Worm (Caenorhabditis elegans) whole organism, L4 larva: ENCODE results near the gene zmp-3.

Experiments used
- Y105C5A.15 ChIP-seq: fragments of 200-800 bp; sonication (Bioruptor generic); IDR thresholded peaks from 2 replicates; pipeline ENCODE4 v1.3.6; 2022; ENCODE audit warnings: missing genetic modification characterization, missing compliant biosample characterization
- Y5F2A.4 ChIP-seq: fragments of 200-800 bp; sonication (Bioruptor generic); optimal IDR thresholded peaks from 2 replicates; lab custom pipeline; 2018; ENCODE audit warnings: mild to moderate bottlenecking, missing genetic modification characterization, missing compliant biosample characterization
- ZK546.5 ChIP-seq, 2 experiments: sonication (generic microtip); optimal IDR thresholded peaks; 2 replicates each; lab custom pipeline; 2017; ENCODE audit warnings: missing biosample characterization in 2 of 2, missing genetic modification characterization in 2 of 2
- aha-1 ChIP-seq: fragments of 150-350 bp; peaks from one replicate; lab custom pipeline; 2014; ENCODE audit warnings: missing biosample characterization, missing genetic modification characterization
- aly-2 ChIP-seq: sonication (generic microtip); optimal IDR thresholded peaks from 2 replicates; lab custom pipeline; 2018; ENCODE audit warnings: missing biosample characterization, missing genetic modification characterization
- attf-4 ChIP-seq: sonication (generic microtip); optimal IDR thresholded peaks from 3 replicates; lab custom pipeline; 2017; ENCODE audit warnings: missing biosample characterization, missing genetic modification characterization
- ceh-82 ChIP-seq: sonication (generic microtip); optimal IDR thresholded peaks from 2 replicates; lab custom pipeline; 2017; ENCODE audit warnings: missing biosample characterization, missing genetic modification characterization
- ces-1 ChIP-seq: fragments of 150-350 bp; sonication (generic microtip); optimal IDR thresholded peaks from 4 replicates; lab custom pipeline; 2014; ENCODE audit warnings: missing biosample characterization, missing genetic modification reagents, missing genetic modification characterization
- ctbp-1 ChIP-seq: fragments of 200-800 bp; sonication (Bioruptor generic); IDR thresholded peaks from 2 replicates; pipeline ENCODE4 v1.3.6; 2022; ENCODE audit warnings: missing genetic modification reagents, missing genetic modification characterization, missing compliant biosample characterization
- daf-16 ChIP-seq, 3 experiments: sonication (generic microtip); optimal IDR thresholded peaks; 2 replicates each; lab custom pipeline; 2016 to 2017; ENCODE audit warnings: missing genetic modification characterization in 3 of 3, missing genetic modification reagents in 3 of 3, mild to moderate bottlenecking in 2 of 3, missing compliant biosample characterization in 2 of 3, missing biosample characterization in 1 of 3, moderate library complexity in 1 of 3
- dmd-6 ChIP-seq: fragments of 200-800 bp; sonication (Bioruptor generic); IDR thresholded peaks from 2 replicates; pipeline ENCODE4 v1.3.6; 2022; ENCODE audit warnings: missing genetic modification reagents, missing genetic modification characterization, missing compliant biosample characterization
- dmd-8 ChIP-seq: fragments of 200-800 bp; sonication (Bioruptor generic); IDR thresholded peaks from 2 replicates; pipeline ENCODE4 v1.3.6; 2022; ENCODE audit warnings: missing genetic modification characterization, missing compliant biosample characterization
- dmd-9 ChIP-seq: fragments of 200-800 bp; sonication (Bioruptor generic); IDR thresholded peaks from 2 replicates; pipeline ENCODE4 v1.3.6; 2022; ENCODE audit warnings: missing genetic modification reagents, missing genetic modification characterization, missing compliant biosample characterization
- dve-1 ChIP-seq: sonication (generic microtip); optimal IDR thresholded peaks from 2 replicates; lab custom pipeline; 2017; ENCODE audit warnings: antibody characterized with exemption, mild to moderate bottlenecking, missing genetic modification characterization, missing compliant biosample characterization; ENCODE audit not compliant: insufficient read depth
- egl-27 ChIP-seq: sonication (generic microtip); optimal IDR thresholded peaks from 3 replicates; lab custom pipeline; 2017; ENCODE audit warnings: missing biosample characterization, missing genetic modification reagents, missing genetic modification characterization
- egl-43 ChIP-seq: fragments of 200-800 bp; sonication (Bioruptor generic); IDR thresholded peaks from 2 replicates; pipeline ENCODE4 v1.3.6; 2022; ENCODE audit warnings: missing genetic modification reagents, missing genetic modification characterization, missing compliant biosample characterization
- fos-1 ChIP-seq: fragments of 150-350 bp; optimal IDR thresholded peaks from 2 replicates; lab custom pipeline; 2014; ENCODE audit warnings: missing biosample characterization, missing genetic modification characterization
- gei-8 ChIP-seq: fragments of 200-800 bp; sonication (Bioruptor generic); optimal IDR thresholded peaks from 2 replicates; lab custom pipeline; 2018; ENCODE audit warnings: mild to moderate bottlenecking, missing genetic modification characterization, missing compliant biosample characterization
- hlh-11 ChIP-seq: fragments of 200-800 bp; sonication (Bioruptor generic); optimal IDR thresholded peaks from 2 replicates; lab custom pipeline; 2018; ENCODE audit warnings: mild to moderate bottlenecking, missing genetic modification characterization, missing compliant biosample characterization
- hmg-1.1 ChIP-seq: fragments of 200-800 bp; sonication (Bioruptor generic); IDR thresholded peaks from 2 replicates; pipeline ENCODE4 v1.3.6; 2022; ENCODE audit warnings: missing genetic modification reagents, missing genetic modification characterization, missing compliant biosample characterization
- lin-15B ChIP-seq: fragments of 150-350 bp; sonication (generic microtip); optimal IDR thresholded peaks from 3 replicates; lab custom pipeline; 2014; ENCODE audit warnings: missing biosample characterization, missing genetic modification characterization
- lir-3 ChIP-seq: sonication (generic microtip); optimal IDR thresholded peaks from 2 replicates; lab custom pipeline; 2016; ENCODE audit warnings: mild to moderate bottlenecking, missing genetic modification characterization, missing compliant biosample characterization
- lsy-2 ChIP-seq, 2 experiments: fragments of 150-350 bp in 1 of 2; sonication (generic microtip) in 1 of 2; optimal IDR thresholded peaks; 2 replicates each; lab custom pipeline; 2014 to 2017; ENCODE audit warnings: missing biosample characterization in 2 of 2, missing genetic modification characterization in 2 of 2
- madf-9 ChIP-seq: fragments of 200-800 bp; sonication (Bioruptor generic); conservative IDR thresholded peaks from 2 replicates; pipeline ENCODE4 v1.3.6; 2022; ENCODE audit warnings: missing genetic modification reagents, missing genetic modification characterization, missing compliant biosample characterization
- mep-1 ChIP-seq: fragments of 150-350 bp; sonication (generic microtip); optimal IDR thresholded peaks from 3 replicates; lab custom pipeline; 2014; ENCODE audit warnings: missing biosample characterization, missing genetic modification characterization
- nhr-102 ChIP-seq: sonication (generic microtip); optimal IDR thresholded peaks from 2 replicates; lab custom pipeline; 2016; ENCODE audit warnings: mild to moderate bottlenecking, missing genetic modification characterization, moderate library complexity, missing compliant biosample characterization
- nhr-28 ChIP-seq: fragments of 150-350 bp; optimal IDR thresholded peaks from 2 replicates; lab custom pipeline; 2014; ENCODE audit warnings: missing biosample characterization, missing genetic modification characterization
- nhr-6 ChIP-seq: fragments of 150-350 bp; optimal IDR thresholded peaks from 2 replicates; lab custom pipeline; 2014; ENCODE audit warnings: missing biosample characterization, missing genetic modification characterization
- nhr-77 ChIP-seq: fragments of 150-350 bp; optimal IDR thresholded peaks from 2 replicates; lab custom pipeline; 2014; ENCODE audit warnings: missing biosample characterization, missing genetic modification characterization
- php-3 ChIP-seq: fragments of 200-800 bp; sonication (Bioruptor generic); IDR thresholded peaks from 2 replicates; pipeline ENCODE4 v1.3.6; 2022; ENCODE audit warnings: missing genetic modification reagents, missing genetic modification characterization, missing compliant biosample characterization
- pqm-1 ChIP-seq: sonication (generic microtip); optimal IDR thresholded peaks from 2 replicates; lab custom pipeline; 2017; ENCODE audit warnings: missing biosample characterization, missing genetic modification characterization
- sdz-12 ChIP-seq: fragments of 200-800 bp; sonication (Bioruptor generic); optimal IDR thresholded peaks from 2 replicates; lab custom pipeline; 2018; ENCODE audit warnings: mild to moderate bottlenecking, missing genetic modification characterization, missing compliant biosample characterization
- set-16 ChIP-seq: fragments of 200-800 bp; sonication (Bioruptor generic); IDR thresholded peaks from 2 replicates; pipeline ENCODE4 v1.3.6; 2022; ENCODE audit warnings: missing genetic modification reagents, missing genetic modification characterization, missing compliant biosample characterization
- skn-1 ChIP-seq: fragments of 150-350 bp; optimal IDR thresholded peaks from 2 replicates; lab custom pipeline; 2014; ENCODE audit warnings: missing biosample characterization, missing genetic modification characterization
- snpc-1.2 ChIP-seq: fragments of 200-800 bp; sonication (Bioruptor generic); IDR thresholded peaks from 2 replicates; pipeline ENCODE4 v1.3.6; 2022; ENCODE audit warnings: missing genetic modification reagents, missing genetic modification characterization, missing compliant biosample characterization
- snpc-4 ChIP-seq: fragments of 150-350 bp; optimal IDR thresholded peaks from 2 replicates; lab custom pipeline; 2014; ENCODE audit warnings: missing biosample characterization, missing genetic modification characterization
- unc-62 ChIP-seq, 3 experiments: fragments of 150-350 bp in 1 of 3; sonication (generic microtip); optimal IDR thresholded peaks in 2 of 3; peaks in 1 of 3; 1 replicate in 1 of 3; 2 replicates in 2 of 3; lab custom pipeline; 2014 to 2017; ENCODE audit warnings: missing biosample characterization in 3 of 3, missing genetic modification characterization in 3 of 3, missing genetic modification reagents in 3 of 3, missing genotype in 1 of 3
- ztf-7 ChIP-seq: fragments of 150-350 bp; optimal IDR thresholded peaks from 2 replicates; lab custom pipeline; 2014; ENCODE audit warnings: missing biosample characterization, missing genetic modification characterization

zmp-3 gene

ce11 chrV:2880356-2880755 lies 29.1 kb downstream of the zmp-3 start:
- peak; percentile 17 for TF ChIP-seq nhr-77 (tag; lab: Kevin White, UChicago)
- TF ChIP-seq egl-43 = no peak
- peak; percentile 75 for TF ChIP-seq php-3
- peak in 1 of 2 experiments; percentile 70 for TF ChIP-seq unc-62 (GFP tag; optimal IDR thresholded peaks at IDR 0.05 in 1 of 2; lab: Kevin White, UChicago)
- TF ChIP-seq unc-62 (tag; optimal IDR thresholded peaks at IDR 0.05; lab: Kevin White, UChicago) = no peak
- TF ChIP-seq lir-3 (tag; lab: Kevin White, UChicago) = no peak
- no peak for TF ChIP-seq skn-1
- TF ChIP-seq dmd-6 = peak; percentile 66
- TF ChIP-seq nhr-28 = peak; percentile 86
- peak; percentile 74 for TF ChIP-seq pqm-1 (tag; lab: Kevin White, UChicago)
- no peak for TF ChIP-seq daf-16 (GFP tag; optimal IDR thresholded peaks at IDR 0.05; lab: Kevin White, UChicago)
- peak; percentile 31 for TF ChIP-seq daf-16 (tag; optimal IDR thresholded peaks at IDR 0.05; lab: Kevin White, UChicago)
- TF ChIP-seq dve-1 (tag; lab: Kevin White, UChicago) = peak; percentile 47

- TF ChIP-seq ztf-7 (tag; lab: Kevin White, UChicago) = no peak
- 0 out of 2 replicates have a peak, but pooled peaks have one; percentile 47 for TF ChIP-seq dmd-8 (GFP tag; lab: Robert Waterston, UW)
- TF ChIP-seq ces-1 (GFP tag; lab: Kevin White, UChicago) = no peak
- no peak for TF ChIP-seq attf-4 (tag; lab: Kevin White, UChicago)
- no peak for TF ChIP-seq gei-8 (GFP tag; lab: Kevin White, UChicago)
- no peak for TF ChIP-seq lin-15B (tag; lab: Kevin White, UChicago)
- peak; percentile 63 for TF ChIP-seq aha-1
- no peak for TF ChIP-seq nhr-6 (tag; lab: Kevin White, UChicago)
Observed at ce11 chrV:2879801-2880200, 29.6 kb downstream of the zmp-3 start, which contains the start of gene str-39. TSS of gene str-39 (minus strand) at chrV:2879901.

ce11 chrV:2877509-2877908 lies 31.9 kb downstream of the zmp-3 start, which contains the start of gene F37B4.10:
TSS of gene F37B4.10 (minus strand) at chrV:2877609.
- TF ChIP-seq nhr-28 (peak; percentile 12), daf-16 (GFP tag; optimal IDR thresholded peaks at IDR 0.05; lab: Kevin White, UChicago) (no peak), daf-16 (tag; optimal IDR thresholded peaks at IDR 0.05; lab: Kevin White, UChicago) (peak; percentile 16), unc-62 (GFP tag; optimal IDR thresholded peaks at IDR 0.05 in 1 of 2; lab: Kevin White, UChicago) (peak in 1 of 2 experiments; percentile 82), unc-62 (tag; optimal IDR thresholded peaks at IDR 0.05; lab: Kevin White, UChicago) (no peak), Y105C5A.15 (no peak)
- TF ChIP-seq, all 104 proteins: peak for 3

ce11 chrV:2876188-2876831 lies 33.1 kb downstream of the zmp-3 start:
- no peak for TF ChIP-seq gei-8 (GFP tag; lab: Kevin White, UChicago)
- no peak for TF ChIP-seq nhr-102
- TF ChIP-seq Y5F2A.4 (GFP tag; lab: Kevin White, UChicago) = no peak
- TF ChIP-seq snpc-1.2 (GFP tag; lab: Robert Waterston, UW) = no peak
- TF ChIP-seq sdz-12 (GFP tag; lab: Kevin White, UChicago) = no peak
- no peak for TF ChIP-seq snpc-4 (tag; lab: Kevin White, UChicago)
- TF ChIP-seq ceh-82 (tag; lab: Kevin White, UChicago) = no peak
- TF ChIP-seq unc-62 (GFP tag; optimal IDR thresholded peaks at IDR 0.05 in 1 of 2; lab: Kevin White, UChicago) = peak in 1 of 2 experiments; percentile 76
- no peak for TF ChIP-seq unc-62 (tag; optimal IDR thresholded peaks at IDR 0.05; lab: Kevin White, UChicago)
- TF ChIP-seq aha-1 = peak; percentile 65
- TF ChIP-seq ctbp-1 (GFP tag; lab: Robert Waterston, UW) = no peak
- TF ChIP-seq dmd-9 = no peak
- 0 out of 2 replicates have a peak, but pooled peaks have one; percentile 13 for TF ChIP-seq php-3

- TF ChIP-seq hmg-1.1 (GFP tag; lab: Robert Waterston, UW) = no peak
- TF ChIP-seq dve-1 (tag; lab: Kevin White, UChicago) = peak; percentile 74
- no peak for TF ChIP-seq aly-2
- TF ChIP-seq ZK546.5 (tag; optimal IDR thresholded peaks at IDR 0.05; lab: Kevin White, UChicago) = no peak
- TF ChIP-seq pqm-1 (tag; lab: Kevin White, UChicago) = peak; percentile 25
- peak; percentile 16 for TF ChIP-seq mep-1 (tag; lab: Kevin White, UChicago)
- no peak for TF ChIP-seq lsy-2 (tag; optimal IDR thresholded peaks at IDR 0.05; lab: Kevin White, UChicago)
- TF ChIP-seq php-3 = peak; percentile 56; the same call in 1 of the 2 replicates
- peak; percentile 72 for TF ChIP-seq dmd-6
- no peak for TF ChIP-seq fos-1
- peak; percentile 37 for TF ChIP-seq hlh-11 (tag; lab: Kevin White, UChicago)
- TF ChIP-seq egl-27 (tag; lab: Kevin White, UChicago) = no peak
- no peak for TF ChIP-seq daf-16 (GFP tag; optimal IDR thresholded peaks at IDR 0.05; lab: Kevin White, UChicago)
- TF ChIP-seq daf-16 (tag; optimal IDR thresholded peaks at IDR 0.05; lab: Kevin White, UChicago) = peak; percentile 48
- TF ChIP-seq set-16 (GFP tag; lab: Robert Waterston, UW) = no peak
- TF ChIP-seq madf-9 (GFP tag; lab: Robert Waterston, UW) = no peak
Observed at ce11 chrV:2875422-2875821, 34.0 kb downstream of the zmp-3 start, which contains the start of gene folt-2. TSS of gene folt-2 (minus strand) at chrV:2875600.
